Worm (Caenorhabditis elegans) whole organism, early embryonic: ENCODE measurements around the gene F49E11.2.

Source experiments
- B0310.2 ChIP-seq: sonication (generic microtip); optimal IDR thresholded peaks from 2 replicates; lab custom pipeline; 2016; ENCODE audit warnings: mild to moderate bottlenecking, missing genetic modification characterization, missing compliant biosample characterization
- ceh-13 ChIP-seq: fragments of 200-800 bp; sonication (Bioruptor generic); optimal IDR thresholded peaks from 2 replicates; lab custom pipeline; 2018; ENCODE audit warnings: mild to moderate bottlenecking, missing genetic modification characterization, missing compliant biosample characterization
- ceh-36 ChIP-seq: sonication (generic microtip); optimal IDR thresholded peaks from 2 replicates; lab custom pipeline; 2016; ENCODE audit warnings: missing genetic modification characterization, inconsistent platforms, missing compliant biosample characterization
- ets-7 ChIP-seq: sonication (generic microtip); optimal IDR thresholded peaks from 2 replicates; lab custom pipeline; 2016; ENCODE audit warnings: missing genotype, missing genetic modification characterization, missing compliant biosample characterization
- flt-1 ChIP-seq: fragments of 200-800 bp; sonication (Bioruptor generic); IDR thresholded peaks from 2 replicates; pipeline ENCODE4 v1.3.6; 2022; ENCODE audit warnings: missing genetic modification characterization, missing compliant biosample characterization
- hnd-1 ChIP-seq: sonication (generic microtip); optimal IDR thresholded peaks from 2 replicates; lab custom pipeline; 2016; ENCODE audit warnings: missing genetic modification characterization, missing compliant biosample characterization
- pes-1 ChIP-seq: fragments of 200-800 bp; sonication (Bioruptor generic); IDR thresholded peaks from 2 replicates; pipeline ENCODE4 v1.3.6; 2022; ENCODE audit warnings: missing genetic modification reagents, missing genetic modification characterization, missing compliant biosample characterization
- scrt-1 ChIP-seq: fragments of 200-800 bp; sonication (Bioruptor generic); IDR thresholded peaks from 2 replicates; pipeline ENCODE4 v1.3.6; 2022; ENCODE audit warnings: missing genetic modification characterization, missing compliant biosample characterization
- sea-1 ChIP-seq: fragments of 200-800 bp; sonication (Bioruptor generic); conservative IDR thresholded peaks from 2 replicates; pipeline ENCODE4 v1.3.6; 2022; ENCODE audit warnings: missing genetic modification characterization, missing compliant biosample characterization
- tbx-11 ChIP-seq: fragments of 200-800 bp; sonication (Bioruptor generic); IDR thresholded peaks from 2 replicates; pipeline ENCODE4 v1.3.6; 2022; ENCODE audit warnings: missing genetic modification characterization, missing compliant biosample characterization
- tbx-37 ChIP-seq: fragments of 200-800 bp; sonication (Bioruptor generic); conservative IDR thresholded peaks from 2 replicates; pipeline ENCODE4 v1.3.6; 2022; ENCODE audit warnings: missing genetic modification reagents, missing genetic modification characterization, missing compliant biosample characterization

Gene F49E11.2

ce11 chrIV:12989355-12989754 lies 49.4 kb downstream of the F49E11.2 start, which contains the start of gene K10D11.6:
TSS of gene K10D11.6 (minus strand) at chrIV:12989455.
- no peak for TF ChIP-seq sea-1
- no peak for TF ChIP-seq tbx-37 (GFP tag; lab: Robert Waterston, UW)
- no peak for TF ChIP-seq ceh-13 (GFP tag; lab: Kevin White, UChicago)
- no peak for TF ChIP-seq tbx-11
- no peak for TF ChIP-seq flt-1 (GFP tag; lab: Robert Waterston, UW)
- no peak for TF ChIP-seq scrt-1
- TF ChIP-seq B0310.2 (tag; lab: Kevin White, UChicago), result no peak
- no peak for TF ChIP-seq hnd-1
- TF ChIP-seq ceh-36 (tag; lab: Kevin White, UChicago), result no peak
- TF ChIP-seq ets-7 (tag; lab: Kevin White, UChicago), result no peak

ce11 chrIV:12985961-12986360 lies 52.8 kb downstream of the F49E11.2 start, which contains the start of gene K10D11.3:
TSS of gene K10D11.3 (minus strand) at chrIV:12986134.
- TF ChIP-seq scrt-1, result no peak
- no peak for TF ChIP-seq ets-7 (tag; lab: Kevin White, UChicago)
- TF ChIP-seq sea-1, result no peak
- TF ChIP-seq pes-1 (GFP tag; lab: Robert Waterston, UW), result no peak
- no peak for TF ChIP-seq hnd-1
- TF ChIP-seq tbx-37 (GFP tag; lab: Robert Waterston, UW), result no peak
